Fruit fly (Drosophila melanogaster): ENCODE measurements around the gene CG15646.

The CG15646 gene

dm6 chrX:15653364-15653809 lies 17.4 kb downstream of the CG15646 start (continued):
- peak; percentile 79; the same call in 2 of the 3 replicates for TF ChIP-seq CG6791 (GFP tag; IDR thresholded peaks at IDR 0.05; ENCODE audit: partially characterized antibody)
- no peak for TF ChIP-seq CG7786 (GFP tag; optimal IDR thresholded peaks at IDR 0.05)
- TF ChIP-seq D19B (GFP tag; optimal IDR thresholded peaks at IDR 0.05), result peak; percentile 33
- TF ChIP-seq lbe (GFP tag; optimal IDR thresholded peaks at IDR 0.05), result no peak
- TF ChIP-seq CG17361 (GFP tag; IDR thresholded peaks at IDR 0.05), result 0 out of 3 replicates have a peak, but pooled peaks have one; percentile 24
- 0 out of 2 replicates have a peak, but pooled peaks have one; percentile 17 for TF ChIP-seq CG31224 (GFP tag; IDR thresholded peaks at IDR 0.05)
- 0 out of 2 replicates have a peak, but pooled peaks have one; percentile 35 for TF ChIP-seq CG11085 (GFP tag; IDR thresholded peaks at IDR 0.05)
- TF ChIP-seq lola (GFP tag; optimal IDR thresholded peaks at IDR 0.05), result no peak
- no peak for TF ChIP-seq CG1233 (GFP tag; optimal IDR thresholded peaks at IDR 0.05)
- peak; percentile 60 for TF ChIP-seq Lhr (GFP tag; optimal IDR thresholded peaks at IDR 0.05)
- TF ChIP-seq Optix (GFP tag; IDR thresholded peaks at IDR 0.05), result peak; percentile 32; the same call in 1 of the 3 replicates
- TF ChIP-seq lmd (GFP tag; IDR thresholded peaks at IDR 0.05), result peak; percentile 48; the same call in 1 of the 2 replicates
- peak; percentile 42 for TF ChIP-seq CG8089 (GFP tag; optimal IDR thresholded peaks at IDR 0.05)
- peak; percentile 71 for TF ChIP-seq CG11504 (tag; optimal IDR thresholded peaks at IDR 0.05)
- no peak for TF ChIP-seq bowl (GFP tag; IDR thresholded peaks at IDR 0.05)
- peak in 1 of 2 experiments; percentile 44 for TF ChIP-seq Pdp1 (GFP tag; optimal IDR thresholded peaks at IDR 0.05)
- TF ChIP-seq Trl (optimal IDR thresholded peaks at IDR 0.05), result no peak
- TF ChIP-seq Trl (GFP tag; optimal IDR thresholded peaks at IDR 0.05), result peak; percentile 29
- TF ChIP-seq CG2120 (GFP tag; optimal IDR thresholded peaks at IDR 0.05), result peak; percentile 15
- TF ChIP-seq B-H2 (GFP tag; optimal IDR thresholded peaks at IDR 0.05), result peak; percentile 23
- TF ChIP-seq CG16863 (GFP tag; optimal IDR thresholded peaks at IDR 0.05), result peak; percentile 29
- no peak for TF ChIP-seq Tbp (GFP tag; optimal IDR thresholded peaks at IDR 0.05)
- TF ChIP-seq Blimp-1 (GFP tag; optimal IDR thresholded peaks at IDR 0.05), result peak; percentile 4
- TF ChIP-seq CG13775 (GFP tag; optimal IDR thresholded peaks at IDR 0.05), result no peak
- TF ChIP-seq CG18262 (tag; optimal IDR thresholded peaks at IDR 0.05), result peak; percentile 24
- TF ChIP-seq ham (GFP tag; IDR thresholded peaks at IDR 0.05), result no peak
- TF ChIP-seq bbx (GFP tag; IDR thresholded peaks at IDR 0.05; ENCODE audit: partially characterized antibody), result peak; percentile 49; the same call in 1 of the 2 replicates
- no peak for TF ChIP-seq Sin3A (optimal IDR thresholded peaks at IDR 0.05)
- TF ChIP-seq Dref (GFP tag; IDR thresholded peaks at IDR 0.05), result no peak
- TF ChIP-seq lov (optimal IDR thresholded peaks at IDR 0.05), result no peak
- TF ChIP-seq lov (GFP tag; IDR thresholded peaks at IDR 0.05), result peak; percentile 15; the same call in 1 of the 3 replicates
- no peak for TF ChIP-seq CG14965 (GFP tag; optimal IDR thresholded peaks at IDR 0.05; ENCODE audit: borderline replicate concordance)
- TF ChIP-seq gfzf (GFP tag; optimal IDR thresholded peaks at IDR 0.05), result no peak
- TF ChIP-seq Mrtf (GFP tag; IDR thresholded peaks at IDR 0.05), result no peak; the same call in 2 of the 3 replicates
- peak; percentile 72 for TF ChIP-seq Rfx (GFP tag; IDR thresholded peaks at IDR 0.05)
- TF ChIP-seq Hr3 (GFP tag; optimal IDR thresholded peaks at IDR 0.05), result peak; percentile 47
- TF ChIP-seq vvl (GFP tag; IDR thresholded peaks at IDR 0.05), result peak; percentile 60; the same call in 1 of the 2 replicates
- peak; percentile 32 for TF ChIP-seq unpg (GFP tag; optimal IDR thresholded peaks at IDR 0.05)
- peak; percentile 49 for TF ChIP-seq CG5245 (GFP tag; optimal IDR thresholded peaks at IDR 0.05)
- TF ChIP-seq ewg (GFP tag; optimal IDR thresholded peaks at IDR 0.05), result no peak
- peak; percentile 25 for TF ChIP-seq dmrt11E (tag; optimal IDR thresholded peaks at IDR 0.05)
- TF ChIP-seq bsh (GFP tag; optimal IDR thresholded peaks at IDR 0.05), result peak in 1 of 2 experiments; percentile 41
- peak in 1 of 2 experiments; percentile 4 for TF ChIP-seq insv (GFP tag; optimal IDR thresholded peaks at IDR 0.05)
- no peak for TF ChIP-seq CG31365 (tag; optimal IDR thresholded peaks at IDR 0.05)
- TF ChIP-seq CG16813 (GFP tag; IDR thresholded peaks at IDR 0.05; ENCODE audit: partially characterized antibody), result peak; percentile 81
- TF ChIP-seq Sox102F (GFP tag; optimal IDR thresholded peaks at IDR 0.05), result peak; percentile 55
- TF ChIP-seq CG6765 (GFP tag; optimal IDR thresholded peaks at IDR 0.05), result no peak
- TF ChIP-seq Nf-YC (tag; optimal IDR thresholded peaks at IDR 0.05), result no peak
- peak; percentile 41; the same call in 1 of the 2 replicates for TF ChIP-seq CG14441 (GFP tag; IDR thresholded peaks at IDR 0.05)
- TF ChIP-seq CG5180 (GFP tag; optimal IDR thresholded peaks at IDR 0.05), result no peak

All from whole organism, embryonic.